Worm (Caenorhabditis elegans) whole organism, L4 larva: ENCODE data around the gene C35A5.4.
A peak's percentile ranks its signal among the peaks of the same experiment; 100 is the strongest.

ENCODE experiments used
- D1046.2 ChIP-seq: fragments of 200-800 bp; sonication (Bioruptor generic); IDR thresholded peaks from 2 replicates; pipeline ENCODE4 v1.3.6; 2022; ENCODE audit warnings: missing genetic modification characterization, missing compliant biosample characterization
- T26A8.4 ChIP-seq: fragments of 200-800 bp; sonication (Bioruptor generic); IDR thresholded peaks from 2 replicates; pipeline ENCODE4 v1.3.6; 2022; ENCODE audit warnings: missing genetic modification characterization, missing compliant biosample characterization
- Y5F2A.4 ChIP-seq: fragments of 200-800 bp; sonication (Bioruptor generic); optimal IDR thresholded peaks from 2 replicates; lab custom pipeline; 2018; ENCODE audit warnings: mild to moderate bottlenecking, missing genetic modification characterization, missing compliant biosample characterization
- ZK546.5 ChIP-seq, 2 experiments: sonication (generic microtip); optimal IDR thresholded peaks; 2 replicates each; lab custom pipeline; 2017; ENCODE audit warnings: missing biosample characterization in 2 of 2, missing genetic modification characterization in 2 of 2
- ama-1 ChIP-seq: fragments of 150-350 bp; optimal IDR thresholded peaks from 2 replicates; lab custom pipeline; 2014; ENCODE audit warnings: inconsistent platforms, mixed read lengths
- ceh-20 ChIP-seq: fragments of 200-800 bp; sonication (Bioruptor generic); IDR thresholded peaks from 2 replicates; pipeline ENCODE4 v1.3.6; 2022; ENCODE audit warnings: missing genetic modification reagents, missing genetic modification characterization, missing compliant biosample characterization
- daf-19 ChIP-seq: fragments of 200-800 bp; sonication (Bioruptor generic); conservative IDR thresholded peaks from 2 replicates; pipeline ENCODE4 v1.3.6; 2022; ENCODE audit warnings: missing genetic modification characterization, missing compliant biosample characterization
- dpl-1 ChIP-seq: fragments of 150-350 bp; optimal IDR thresholded peaks from 2 replicates; lab custom pipeline; 2014; ENCODE audit warnings: missing biosample characterization, missing genetic modification reagents, missing genetic modification characterization
- fkh-10 ChIP-seq: fragments of 150-350 bp; optimal IDR thresholded peaks from 2 replicates; lab custom pipeline; 2014; ENCODE audit warnings: missing biosample characterization, missing genetic modification reagents, missing genetic modification characterization
- fos-1 ChIP-seq: fragments of 150-350 bp; optimal IDR thresholded peaks from 2 replicates; lab custom pipeline; 2014; ENCODE audit warnings: missing biosample characterization, missing genetic modification characterization
- hlh-30 ChIP-seq: sonication (generic microtip); optimal IDR thresholded peaks from 2 replicates; lab custom pipeline; 2017; ENCODE audit warnings: antibody characterized with exemption, mild to moderate bottlenecking, missing genetic modification characterization, missing compliant biosample characterization; ENCODE audit not compliant: insufficient read depth
- jun-1 ChIP-seq: fragments of 150-350 bp; optimal IDR thresholded peaks from 2 replicates; lab custom pipeline; 2014; ENCODE audit warnings: missing biosample characterization, missing genetic modification reagents, missing genetic modification characterization
- lim-7 ChIP-seq: fragments of 200-800 bp; sonication (Bioruptor generic); IDR thresholded peaks from 2 replicates; pipeline ENCODE4 v1.3.6; 2022; ENCODE audit warnings: missing genetic modification characterization, missing compliant biosample characterization
- lin-29 ChIP-seq: fragments of 200-800 bp; sonication (Bioruptor generic); IDR thresholded peaks from 2 replicates; pipeline ENCODE4 v1.3.6; 2022; ENCODE audit warnings: missing genetic modification reagents, missing genetic modification characterization, missing compliant biosample characterization
- lin-38 ChIP-seq: fragments of 200-800 bp; sonication (Bioruptor generic); IDR thresholded peaks from 2 replicates; pipeline ENCODE4 v1.3.6; 2022; ENCODE audit warnings: missing genetic modification reagents, missing genetic modification characterization, missing compliant biosample characterization
- mdt-29 ChIP-seq: fragments of 200-800 bp; sonication (Bioruptor generic); IDR thresholded peaks from 2 replicates; pipeline ENCODE4 v1.3.6; 2022; ENCODE audit warnings: missing genetic modification reagents, missing genetic modification characterization, missing compliant biosample characterization
- mxl-3 ChIP-seq: fragments of 200-800 bp; sonication (Bioruptor generic); optimal IDR thresholded peaks from 2 replicates; lab custom pipeline; 2018; ENCODE audit warnings: mild to moderate bottlenecking, missing genetic modification characterization, missing compliant biosample characterization
- nhr-102 ChIP-seq: sonication (generic microtip); optimal IDR thresholded peaks from 2 replicates; lab custom pipeline; 2016; ENCODE audit warnings: mild to moderate bottlenecking, missing genetic modification characterization, moderate library complexity, missing compliant biosample characterization
- nhr-11 ChIP-seq: fragments of 150-350 bp; optimal IDR thresholded peaks from 2 replicates; lab custom pipeline; 2014; ENCODE audit warnings: missing biosample characterization, missing genetic modification characterization
- nhr-25 ChIP-seq: sonication (generic microtip); optimal IDR thresholded peaks from 2 replicates; lab custom pipeline; 2017; ENCODE audit warnings: missing genetic modification characterization, mild to moderate bottlenecking, missing compliant biosample characterization, antibody characterized with exemption, moderate library complexity, borderline replicate concordance; ENCODE audit not compliant: insufficient read depth
- nhr-28 ChIP-seq: fragments of 150-350 bp; optimal IDR thresholded peaks from 2 replicates; lab custom pipeline; 2014; ENCODE audit warnings: missing biosample characterization, missing genetic modification characterization
- nhr-42 ChIP-seq: fragments of 200-800 bp; sonication (Bioruptor generic); IDR thresholded peaks from 2 replicates; pipeline ENCODE4 v1.3.6; 2022; ENCODE audit warnings: missing genetic modification characterization, missing compliant biosample characterization
- nhr-77 ChIP-seq: fragments of 150-350 bp; optimal IDR thresholded peaks from 2 replicates; lab custom pipeline; 2014; ENCODE audit warnings: missing biosample characterization, missing genetic modification characterization
- pha-4 ChIP-seq, 2 experiments: fragments of 150-350 bp in 1 of 2; fragments of 200-800 bp in 1 of 2; sonication (Bioruptor generic) in 1 of 2; IDR thresholded peaks in 1 of 2; optimal IDR thresholded peaks in 1 of 2; 2 replicates each; pipeline versions ENCODE4 v1.3.6 to Lab custom; 2014 to 2022; ENCODE audit warnings: missing genetic modification characterization in 2 of 2, missing genetic modification reagents in 2 of 2, missing biosample characterization in 1 of 2, missing compliant biosample characterization in 1 of 2
- set-16 ChIP-seq: fragments of 200-800 bp; sonication (Bioruptor generic); IDR thresholded peaks from 2 replicates; pipeline ENCODE4 v1.3.6; 2022; ENCODE audit warnings: missing genetic modification reagents, missing genetic modification characterization, missing compliant biosample characterization
- skn-1 ChIP-seq: fragments of 150-350 bp; optimal IDR thresholded peaks from 2 replicates; lab custom pipeline; 2014; ENCODE audit warnings: missing biosample characterization, missing genetic modification characterization
- snpc-4 ChIP-seq: fragments of 150-350 bp; optimal IDR thresholded peaks from 2 replicates; lab custom pipeline; 2014; ENCODE audit warnings: missing biosample characterization, missing genetic modification characterization
- spr-3 ChIP-seq: fragments of 200-800 bp; sonication (Bioruptor generic); optimal IDR thresholded peaks from 2 replicates; lab custom pipeline; 2018; ENCODE audit warnings: mild to moderate bottlenecking, missing genetic modification characterization, missing compliant biosample characterization
- unc-130 ChIP-seq: sonication (generic microtip); optimal IDR thresholded peaks from 2 replicates; lab custom pipeline; 2016; ENCODE audit warnings: missing genetic modification reagents, missing genetic modification characterization, missing compliant biosample characterization
- unc-62 ChIP-seq, 3 experiments: fragments of 150-350 bp in 1 of 3; sonication (generic microtip); optimal IDR thresholded peaks in 2 of 3; peaks in 1 of 3; 1 replicate in 1 of 3; 2 replicates in 2 of 3; lab custom pipeline; 2014 to 2017; ENCODE audit warnings: missing biosample characterization in 3 of 3, missing genetic modification characterization in 3 of 3, missing genetic modification reagents in 3 of 3, missing genotype in 1 of 3
- vab-7 ChIP-seq: fragments of 200-800 bp; sonication (Bioruptor generic); IDR thresholded peaks from 2 replicates; pipeline ENCODE4 v1.3.6; 2022; ENCODE audit warnings: missing genetic modification reagents, missing genetic modification characterization, missing compliant biosample characterization
- zip-11 ChIP-seq: fragments of 200-800 bp; sonication (Bioruptor generic); IDR thresholded peaks from 2 replicates; pipeline ENCODE4 v1.3.6; 2022; ENCODE audit warnings: missing genetic modification characterization, missing compliant biosample characterization
- zip-2 ChIP-seq: fragments of 150-350 bp; optimal IDR thresholded peaks from 2 replicates; lab custom pipeline; 2014; ENCODE audit warnings: missing biosample characterization, missing genetic modification characterization
- ztf-11 ChIP-seq: fragments of 150-350 bp; optimal IDR thresholded peaks from 2 replicates; lab custom pipeline; 2014; ENCODE audit warnings: missing biosample characterization, missing genetic modification characterization
- ztf-7 ChIP-seq: fragments of 150-350 bp; optimal IDR thresholded peaks from 2 replicates; lab custom pipeline; 2014; ENCODE audit warnings: missing biosample characterization, missing genetic modification characterization

The C35A5.4 gene

DNA sequence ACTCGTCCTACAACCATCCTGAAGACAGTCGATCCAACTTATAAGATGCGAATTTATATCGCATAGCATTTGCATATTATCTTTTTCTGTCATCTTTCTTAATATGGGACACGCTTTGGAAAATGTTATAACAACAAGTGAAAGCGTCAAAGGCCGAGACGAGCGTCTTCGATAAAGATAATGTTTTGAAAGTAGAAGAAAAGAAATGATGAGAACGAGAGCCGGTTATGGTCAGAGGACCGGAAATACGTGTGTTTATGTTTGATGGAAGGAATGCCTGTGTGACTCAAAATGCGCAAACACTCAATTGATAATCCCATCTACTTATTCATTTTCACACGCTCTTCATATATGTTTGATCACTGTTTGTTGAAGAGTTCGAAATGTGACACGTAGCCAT is 6.2 kb downstream of the C35A5.4 start, which contains the start of gene C35A5.11:
C35A5.11 (minus strand) TSS at position 101 of the 400 bp plus-strand sequence.
- TF ChIP-seq zip-11 (GFP tag; lab: Robert Waterston, UW), result no peak
- TF ChIP-seq nhr-102 (tag; lab: Kevin White, UChicago), result no peak
- peak in 1 of 2 experiments; percentile 20 for TF ChIP-seq unc-62 (GFP tag; optimal IDR thresholded peaks at IDR 0.05 in 1 of 2; lab: Kevin White, UChicago)
- TF ChIP-seq unc-62 (tag; optimal IDR thresholded peaks at IDR 0.05; lab: Kevin White, UChicago), result no peak
- no peak for TF ChIP-seq nhr-77 (tag; lab: Kevin White, UChicago)
- TF ChIP-seq lin-38, result no peak

DNA sequence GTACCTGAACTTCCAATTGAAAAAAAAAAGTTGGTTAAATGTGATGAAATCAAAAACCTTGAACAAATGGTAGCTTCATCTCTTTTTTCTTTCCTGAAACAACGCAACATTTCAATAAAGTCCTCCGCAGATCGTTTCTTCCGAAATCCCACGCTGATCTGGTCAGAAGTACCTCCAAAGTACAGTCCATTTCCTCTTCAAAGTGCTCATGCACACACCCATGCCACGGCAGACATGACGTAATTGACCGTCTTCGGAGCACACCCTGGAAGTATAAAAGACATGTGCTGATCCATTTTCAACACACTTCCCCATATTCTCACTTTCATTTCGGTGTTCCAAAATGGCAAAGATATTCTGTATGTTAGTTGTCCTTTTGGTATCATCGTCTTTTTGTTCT is 7.1 kb downstream of the C35A5.4 start, which contains the start of gene C35A5.10:
C35A5.10 (plus strand) TSS at position 301 of the 400 bp plus-strand sequence.
- TF ChIP-seq mdt-29 (no peak), unc-62 (GFP tag; optimal IDR thresholded peaks at IDR 0.05 in 1 of 2; lab: Kevin White, UChicago) (no peak), unc-62 (tag; optimal IDR thresholded peaks at IDR 0.05; lab: Kevin White, UChicago) (no peak), fos-1 (no peak)

DNA sequence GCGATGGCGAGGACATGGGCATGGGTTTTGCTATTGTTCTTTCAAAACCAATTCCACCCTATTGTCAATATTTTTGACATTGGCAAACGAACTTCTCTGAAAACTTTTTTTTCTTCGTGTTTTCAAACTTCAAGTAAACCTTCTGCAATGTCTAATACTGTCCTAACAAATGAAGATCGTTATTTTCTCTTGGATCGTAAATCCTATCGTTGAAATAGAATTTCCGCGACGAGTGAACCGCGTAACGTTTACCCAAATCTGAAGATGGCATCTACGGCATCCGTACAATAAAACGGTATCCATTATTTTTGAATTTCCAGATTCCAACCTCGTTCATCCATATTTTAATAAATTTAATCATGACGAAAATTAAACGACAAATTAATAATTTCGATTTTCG is 8.7 kb downstream of the C35A5.4 start, which contains the start of gene C35A5.5:
C35A5.5 (plus strand) TSS at position 301 of the 400 bp plus-strand sequence.
- TF ChIP-seq jun-1 (tag; lab: Kevin White, UChicago) (no peak), nhr-11 (tag; lab: Kevin White, UChicago) (no peak), lin-29 (no peak), T26A8.4 (GFP tag; lab: Robert Waterston, UW) (no peak), vab-7 (GFP tag; lab: Robert Waterston, UW) (no peak), Y5F2A.4 (GFP tag; lab: Kevin White, UChicago) (no peak), fkh-10 (no peak), skn-1 (tag; lab: Kevin White, UChicago) (no peak)

DNA sequence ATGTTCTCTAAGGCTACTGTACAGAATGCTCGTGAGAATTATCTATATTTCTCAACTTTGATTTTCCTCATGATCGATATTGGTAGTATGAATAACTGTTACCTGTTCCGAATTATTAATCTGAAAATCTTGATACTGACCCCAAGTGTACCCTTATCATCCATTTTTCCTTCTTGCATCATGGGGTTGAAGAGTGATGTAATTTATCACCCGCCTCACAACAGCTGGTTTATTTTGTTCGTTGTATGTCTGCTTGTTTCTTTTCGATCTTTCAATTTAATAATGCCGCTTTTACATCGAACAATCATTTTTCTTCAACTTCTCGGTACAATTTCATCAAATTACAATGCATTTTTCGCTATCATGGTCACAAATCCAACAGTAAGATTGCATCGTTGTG is 12.0 kb downstream of the C35A5.4 start, which contains the start of gene C35A5.6:
C35A5.6 (plus strand) TSS at position 283 of the 400 bp plus-strand sequence.
- TF ChIP-seq ama-1 (lab: Kevin White, UChicago) (no peak), Y5F2A.4 (GFP tag; lab: Kevin White, UChicago) (no peak), zip-2 (tag; lab: Kevin White, UChicago) (no peak), D1046.2 (no peak), ZK546.5 (tag; optimal IDR thresholded peaks at IDR 0.05; lab: Kevin White, UChicago) (no peak), nhr-28 (tag; lab: Kevin White, UChicago) (peak; percentile 16), ztf-11 (tag; lab: Kevin White, UChicago) (no peak), hlh-30 (peak; percentile 52), nhr-25 (no peak), nhr-42 (GFP tag; lab: Robert Waterston, UW) (no peak), ztf-7 (peak; percentile 97), pha-4 (GFP tag; IDR thresholded peaks at IDR 0.05; lab: Robert Waterston, UW) (no peak), pha-4 (tag; optimal IDR thresholded peaks at IDR 0.05; lab: Kevin White, UChicago) (no peak), lim-7 (GFP tag; lab: Robert Waterston, UW) (no peak), snpc-4 (tag; lab: Kevin White, UChicago) (no peak), set-16 (no peak), unc-130 (GFP tag; lab: Kevin White, UChicago) (no peak), spr-3 (GFP tag; lab: Kevin White, UChicago) (no peak), daf-19 (GFP tag; lab: Robert Waterston, UW) (no peak), dpl-1 (GFP tag; lab: Kevin White, UChicago) (no peak), mxl-3 (GFP tag; lab: Kevin White, UChicago) (no peak), T26A8.4 (GFP tag; lab: Robert Waterston, UW) (no peak), ceh-20 (GFP tag; lab: Robert Waterston, UW) (no peak), jun-1 (tag; lab: Kevin White, UChicago) (no peak)
